Worm (Caenorhabditis elegans) whole organism, mixed stage, embryonic: ENCODE measurements around the gene Y73B6BL.12.

Experiments
- ceh-83 ChIP-seq: fragments of 200-800 bp; sonication (Bioruptor generic); optimal IDR thresholded peaks from 2 replicates; lab custom pipeline; 2018; ENCODE audit warnings: mild to moderate bottlenecking, missing genetic modification characterization, missing compliant biosample characterization
- lin-13 ChIP-seq: fragments of 150-350 bp; optimal IDR thresholded peaks from 2 replicates; lab custom pipeline; 2014; ENCODE audit warnings: missing biosample characterization, missing genetic modification characterization
- unc-62 ChIP-seq: fragments of 150-350 bp; optimal IDR thresholded peaks from 2 replicates; lab custom pipeline; 2014; ENCODE audit warnings: missing biosample characterization, missing genetic modification reagents, missing genetic modification characterization

- TF ChIP-seq lin-13 (tag; lab: Kevin White, UChicago): no peak
- TF ChIP-seq unc-62 (GFP tag; lab: Kevin White, UChicago): no peak
- TF ChIP-seq ceh-83 (GFP tag; lab: Kevin White, UChicago): no peak
Observed at ce11 chrIV:6299523-6299922, 17.7 kb downstream of the Y73B6BL.12 start.
